Fruit fly (Drosophila melanogaster) whole organism, prepupa: ENCODE measurements around the gene Dus4.

Experiments
- Blimp-1 ChIP-seq: fragments of 200-800 bp; sonication (Bioruptor generic); optimal IDR thresholded peaks from 3 replicates; lab custom pipeline; 2017; ENCODE audit warnings: missing biosample characterization, missing genetic modification characterization, mild to moderate bottlenecking, moderate library complexity, missing genetic modification reagents
- CG10631 ChIP-seq: fragments of 200-800 bp; sonication (Bioruptor generic); optimal IDR thresholded peaks from 2 replicates; lab custom pipeline; 2016; ENCODE audit warnings: missing biosample characterization, missing genetic modification characterization
- CG10669 ChIP-seq: fragments of 200-800 bp; sonication (Bioruptor generic); optimal IDR thresholded peaks from 3 replicates; lab custom pipeline; 2018; ENCODE audit warnings: missing biosample characterization, mild to moderate bottlenecking, missing genetic modification characterization, moderate library complexity
- CG11294 ChIP-seq: fragments of 200-800 bp; sonication (Bioruptor generic); IDR thresholded peaks from 2 replicates; pipeline ENCODE4 v1.3.6; 2022; ENCODE audit warnings: missing biosample characterization, missing genetic modification characterization
- CG11762 ChIP-seq: fragments of 200-800 bp; sonication (Bioruptor generic); optimal IDR thresholded peaks from 3 replicates; lab custom pipeline; 2016; ENCODE audit warnings: missing biosample characterization, missing genetic modification characterization; ENCODE audit not compliant: insufficient read depth
- CG15336 ChIP-seq: fragments of 200-800 bp; sonication (Bioruptor generic); IDR thresholded peaks from 2 replicates; pipeline ENCODE4 v1.3.6; 2022; ENCODE audit warnings: missing biosample characterization, missing genetic modification characterization
- CG1621 ChIP-seq: fragments of 200-800 bp; sonication (Bioruptor generic); optimal IDR thresholded peaks from 3 replicates; lab custom pipeline; 2018; ENCODE audit warnings: missing biosample characterization, mild to moderate bottlenecking, missing genetic modification characterization
- CG16779 ChIP-seq: fragments of 200-800 bp; sonication (Bioruptor generic); optimal IDR thresholded peaks from 3 replicates; lab custom pipeline; 2017; ENCODE audit warnings: missing biosample characterization, mild to moderate bottlenecking, missing genetic modification characterization
- CG3032 ChIP-seq: fragments of 200-800 bp; optimal IDR thresholded peaks from 2 replicates; lab custom pipeline; 2019; ENCODE audit warnings: missing biosample characterization, mild to moderate bottlenecking, missing genetic modification characterization, moderate library complexity
- CG34406 ChIP-seq: fragments of 200-800 bp; sonication (Bioruptor generic); optimal IDR thresholded peaks from 3 replicates; lab custom pipeline; 2016; ENCODE audit warnings: missing biosample characterization, missing genetic modification characterization
- CG3919 ChIP-seq: fragments of 200-800 bp; sonication (Bioruptor generic); optimal IDR thresholded peaks from 3 replicates; lab custom pipeline; 2016; ENCODE audit warnings: missing biosample characterization, missing genetic modification characterization
- CG6163 ChIP-seq: fragments of 200-800 bp; sonication (Bioruptor generic); IDR thresholded peaks from 3 replicates; pipeline ENCODE4 v1.3.6; 2022; ENCODE audit warnings: missing biosample characterization, missing genetic modification characterization
- CG6792 ChIP-seq: fragments of 200-800 bp; sonication (Bioruptor generic); optimal IDR thresholded peaks from 3 replicates; lab custom pipeline; 2016; ENCODE audit warnings: missing biosample characterization, missing genetic modification characterization
- CG6808 ChIP-seq: fragments of 200-800 bp; sonication (Bioruptor generic); optimal IDR thresholded peaks from 3 replicates; lab custom pipeline; 2017; ENCODE audit warnings: missing biosample characterization, missing genetic modification characterization, mild to moderate bottlenecking, moderate library complexity, missing genetic modification reagents
- CG6854 ChIP-seq: fragments of 200-800 bp; sonication (Bioruptor generic); optimal IDR thresholded peaks from 2 replicates; lab custom pipeline; 2017; ENCODE audit warnings: missing biosample characterization, mild to moderate bottlenecking, missing genetic modification characterization
- CG7368 ChIP-seq: fragments of 200-800 bp; sonication (Bioruptor generic); optimal IDR thresholded peaks from 3 replicates; lab custom pipeline; 2016; ENCODE audit warnings: missing biosample characterization, missing genetic modification characterization
- CG8319 ChIP-seq: fragments of 200-800 bp; sonication (Bioruptor generic); optimal IDR thresholded peaks from 3 replicates; lab custom pipeline; 2016; ENCODE audit warnings: missing biosample characterization, missing genetic modification characterization
- CG8632 ChIP-seq: fragments of 200-800 bp; sonication (Bioruptor generic); optimal IDR thresholded peaks from 3 replicates; lab custom pipeline; 2016; ENCODE audit warnings: missing biosample characterization, missing genetic modification characterization
- Eip78C ChIP-seq: fragments of 200-800 bp; sonication (Bioruptor generic); peaks from one replicate; lab custom pipeline; 2016; ENCODE audit warnings: missing biosample characterization, missing genetic modification characterization
- Eip93F ChIP-seq: fragments of 200-800 bp; sonication (Bioruptor generic); optimal IDR thresholded peaks from 2 replicates; lab custom pipeline; 2016; ENCODE audit warnings: missing biosample characterization, mild to moderate bottlenecking, missing genetic modification characterization
- Ets96B ChIP-seq: fragments of 200-800 bp; optimal IDR thresholded peaks from 2 replicates; lab custom pipeline; 2019; ENCODE audit warnings: missing biosample characterization, mild to moderate bottlenecking, missing genetic modification characterization, moderate library complexity
- Gug ChIP-seq: fragments of 200-800 bp; sonication (Bioruptor generic); IDR thresholded peaks from 2 replicates; pipeline ENCODE4 v1.3.6; 2022; ENCODE audit warnings: missing biosample characterization, missing genetic modification characterization
- Hr38 ChIP-seq: sonication (Bioruptor generic); optimal IDR thresholded peaks from 2 replicates; lab custom pipeline; 2016; ENCODE audit warnings: missing biosample characterization, missing genetic modification characterization
- Hr39 ChIP-seq: fragments of 200-800 bp; sonication (Bioruptor generic); optimal IDR thresholded peaks from 2 replicates; lab custom pipeline; 2016; ENCODE audit warnings: missing biosample characterization, missing genetic modification characterization
- Lpt ChIP-seq: fragments of 200-800 bp; sonication (Bioruptor generic); optimal IDR thresholded peaks from 3 replicates; lab custom pipeline; 2016; ENCODE audit warnings: missing biosample characterization, missing genetic modification characterization
- Met ChIP-seq: fragments of 200-800 bp; sonication (Bioruptor generic); optimal IDR thresholded peaks from 3 replicates; lab custom pipeline; 2016; ENCODE audit warnings: missing biosample characterization, missing genetic modification characterization
- OdsH ChIP-seq: fragments of 200-800 bp; sonication (Bioruptor generic); optimal IDR thresholded peaks from 3 replicates; lab custom pipeline; 2016; ENCODE audit warnings: missing biosample characterization, missing genetic modification characterization
- Sox102F ChIP-seq: fragments of 200-800 bp; sonication (Bioruptor generic); optimal IDR thresholded peaks from 2 replicates; lab custom pipeline; 2016; ENCODE audit warnings: missing biosample characterization, mild to moderate bottlenecking, missing genetic modification characterization
- Sox15 ChIP-seq: fragments of 200-800 bp; sonication (Bioruptor generic); optimal IDR thresholded peaks from 3 replicates; lab custom pipeline; 2016; ENCODE audit warnings: missing biosample characterization, missing genetic modification characterization
- dac ChIP-seq: fragments of 200-800 bp; sonication (Bioruptor generic); optimal IDR thresholded peaks from 2 replicates; lab custom pipeline; 2017; ENCODE audit warnings: missing biosample characterization, mild to moderate bottlenecking, missing genetic modification characterization
- eg ChIP-seq: fragments of 200-800 bp; sonication (Bioruptor generic); IDR thresholded peaks from 3 replicates; pipeline ENCODE4 v1.3.6; 2022; ENCODE audit warnings: missing biosample characterization, missing genetic modification characterization
- esn ChIP-seq: fragments of 200-800 bp; sonication (Bioruptor generic); optimal IDR thresholded peaks from 2 replicates; lab custom pipeline; 2016; ENCODE audit warnings: missing biosample characterization, mild to moderate bottlenecking, missing genetic modification characterization, moderate library complexity
- fd59A ChIP-seq: fragments of 200-800 bp; sonication (Bioruptor generic); optimal IDR thresholded peaks from 2 replicates; lab custom pipeline; 2017; ENCODE audit warnings: missing biosample characterization, mild to moderate bottlenecking, missing genetic modification characterization, missing genetic modification reagents
- fd85E ChIP-seq: fragments of 200-800 bp; sonication (Bioruptor generic); optimal IDR thresholded peaks from 3 replicates; lab custom pipeline; 2016; ENCODE audit warnings: missing biosample characterization, missing genetic modification characterization
- fkh ChIP-seq: fragments of 200-800 bp; sonication (Bioruptor generic); optimal IDR thresholded peaks from 3 replicates; lab custom pipeline; 2017; ENCODE audit warnings: missing biosample characterization, mild to moderate bottlenecking, missing genetic modification characterization, moderate library complexity
- lz ChIP-seq: fragments of 200-800 bp; sonication (Bioruptor generic); optimal IDR thresholded peaks from 3 replicates; lab custom pipeline; 2016; ENCODE audit warnings: missing biosample characterization, missing genetic modification characterization
- net ChIP-seq: fragments of 200-800 bp; sonication (Bioruptor generic); optimal IDR thresholded peaks from 3 replicates; lab custom pipeline; 2016; ENCODE audit warnings: missing biosample characterization, missing genetic modification characterization
- salr ChIP-seq, 2 experiments: fragments of 200-800 bp; sonication (Bioruptor generic); optimal IDR thresholded peaks; 3 replicates each; lab custom pipeline; 2016 to 2018; ENCODE audit warnings: missing biosample characterization in 2 of 2, missing genetic modification characterization in 2 of 2, mild to moderate bottlenecking in 1 of 2
- ss ChIP-seq, 2 experiments: fragments of 200-800 bp; sonication (Bioruptor generic); optimal IDR thresholded peaks; 2 replicates in 1 of 2; 3 replicates in 1 of 2; lab custom pipeline; 2017 to 2018; ENCODE audit warnings: mild to moderate bottlenecking in 2 of 2, missing biosample characterization in 2 of 2, missing genetic modification characterization in 2 of 2, moderate library complexity in 1 of 2
- svp ChIP-seq: fragments of 200-800 bp; sonication (Bioruptor generic); peaks from one replicate; lab custom pipeline; 2016; ENCODE audit warnings: missing biosample characterization, missing genetic modification characterization
- topi ChIP-seq: fragments of 200-800 bp; sonication (Bioruptor generic); optimal IDR thresholded peaks from 3 replicates; lab custom pipeline; 2016; ENCODE audit warnings: missing biosample characterization, missing genetic modification characterization

Gene Dus4

DNA sequence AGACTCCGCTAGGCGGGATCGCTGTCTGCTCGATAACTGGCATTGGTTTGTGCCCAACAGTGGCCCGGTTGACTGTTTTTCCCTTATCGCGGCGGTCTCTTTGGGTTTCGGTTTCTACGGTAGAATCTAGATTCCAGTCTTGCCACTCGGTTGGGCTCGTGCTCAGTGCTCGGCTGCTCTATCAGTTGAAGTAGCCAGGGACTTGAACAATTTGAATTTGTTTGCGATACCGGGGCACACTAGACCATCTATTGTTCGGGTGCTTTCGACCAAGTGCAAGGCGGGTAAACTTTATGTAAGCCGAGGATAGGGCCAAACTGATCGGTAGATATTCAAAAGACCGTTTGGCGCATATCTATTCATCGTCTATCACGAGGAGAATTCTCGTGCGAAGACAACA, 43.1 kb downstream of the Dus4 start (continued):
- TF ChIP-seq Hr38: no peak

DNA sequence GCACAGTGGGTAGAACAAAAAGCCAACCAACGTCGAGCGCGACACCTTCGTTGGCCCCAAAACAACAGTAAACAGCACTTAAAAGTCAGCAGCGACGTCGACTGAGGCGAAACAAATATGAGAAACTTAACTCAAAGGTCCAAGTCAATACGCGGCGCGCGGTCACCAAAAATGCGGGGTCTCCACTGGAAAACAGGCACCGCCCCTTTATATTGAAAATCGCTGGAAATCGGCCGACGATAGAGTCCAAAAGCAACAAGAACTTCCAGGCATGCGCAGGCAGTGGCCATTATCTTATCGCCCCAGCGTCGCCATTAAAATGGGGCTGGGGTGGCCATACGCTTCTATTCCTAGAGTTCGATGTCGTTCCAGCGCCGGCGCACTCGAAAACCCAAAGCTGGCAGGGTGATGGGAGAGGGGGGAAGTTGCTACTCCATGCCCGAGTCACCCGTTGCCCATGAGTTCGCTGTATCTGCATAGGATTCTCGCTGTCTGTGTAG, 45.3 kb downstream of the Dus4 start, which contains the start of gene Lim3:
Lim3 (minus strand) TSS at position 51 of the 500 bp plus-strand sequence.
- TF ChIP-seq Eip78C (GFP tag; lab: Kevin White, UChicago): peak; percentile 12
- peak; percentile 81 for TF ChIP-seq CG8319 (GFP tag; lab: Kevin White, UChicago)
- TF ChIP-seq fkh (GFP tag; lab: Kevin White, UChicago): peak; percentile 13
- no peak for TF ChIP-seq CG1621

DNA sequence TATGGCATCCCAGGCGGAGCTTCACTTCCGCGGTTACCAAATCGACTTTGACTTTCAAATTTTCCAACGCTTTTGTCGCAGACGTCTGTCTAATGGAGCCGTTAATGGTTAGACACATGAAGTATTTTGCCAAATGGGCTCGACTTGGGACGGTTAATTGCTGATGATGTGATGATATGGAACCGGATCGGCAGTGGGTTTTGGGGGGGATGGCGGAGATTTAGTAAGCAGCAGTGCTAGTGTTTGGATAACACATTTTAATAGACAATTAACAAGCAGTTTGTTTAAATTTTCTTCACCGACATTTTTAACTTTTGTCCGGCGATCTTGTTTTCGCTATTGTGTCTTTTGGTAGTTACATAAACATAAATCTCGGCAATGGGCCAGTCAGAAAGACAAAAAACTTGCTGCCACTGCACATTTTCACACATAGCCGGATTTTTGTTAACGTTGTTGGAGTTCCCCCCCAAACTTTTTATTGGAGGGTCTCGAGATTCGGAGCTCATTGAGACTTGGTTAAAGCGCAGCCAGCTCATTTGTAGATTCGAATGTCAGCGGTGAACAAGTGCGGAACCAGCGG, 46.6 kb downstream of the Dus4 start, which contains the start of gene amd:
amd (plus strand) TSS at position 530 of the 580 bp plus-strand sequence.
- no peak for TF ChIP-seq CG8632 (GFP tag; lab: Kevin White, UChicago)
- no peak for TF ChIP-seq Sox102F (GFP tag; lab: Kevin White, UChicago)
- TF ChIP-seq Sox15 (GFP tag; lab: Kevin White, UChicago): no peak
- TF ChIP-seq CG16779 (tag; lab: Kevin White, UChicago): no peak
- TF ChIP-seq fd59A: no peak
- no peak for TF ChIP-seq Hr39 (GFP tag; lab: Kevin White, UChicago)

DNA sequence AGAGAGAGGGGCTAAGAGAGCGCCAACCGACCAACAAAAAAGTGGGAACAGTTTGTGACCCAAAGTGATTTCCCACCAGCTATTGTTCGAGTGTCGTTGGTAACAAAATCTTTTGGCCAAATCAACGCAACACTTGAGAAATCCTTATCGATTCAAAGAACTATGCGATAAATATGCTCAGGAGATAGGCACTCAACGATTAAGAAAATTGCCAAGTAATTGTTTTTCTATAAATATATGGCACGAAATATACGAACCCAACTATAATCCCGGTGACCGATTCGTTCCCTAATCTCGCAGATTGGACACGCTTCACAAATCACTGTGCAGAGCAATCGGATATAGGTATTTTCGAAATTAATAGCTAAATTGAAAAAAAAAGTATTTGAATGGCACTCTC, 48.0 kb downstream of the Dus4 start:
- TF ChIP-seq salr (GFP tag; optimal IDR thresholded peaks at IDR 0.05; lab: Kevin White, UChicago) (no peak), dac (no peak), Blimp-1 (GFP tag; lab: Kevin White, UChicago) (no peak), Gug (GFP tag; lab: Robert Waterston, UW) (no peak), Hr39 (GFP tag; lab: Kevin White, UChicago) (no peak), CG3919 (GFP tag; lab: Kevin White, UChicago) (no peak), OdsH (GFP tag; lab: Kevin White, UChicago) (no peak), esn (GFP tag; lab: Kevin White, UChicago) (no peak), CG1621 (no peak), topi (GFP tag; lab: Kevin White, UChicago) (no peak), CG11294 (GFP tag; lab: Robert Waterston, UW) (no peak), CG15336 (GFP tag; lab: Robert Waterston, UW) (no peak), CG8632 (GFP tag; lab: Kevin White, UChicago) (no peak), CG11762 (no peak), Eip93F (GFP tag; lab: Kevin White, UChicago) (no peak), CG3032 (no peak)

DNA sequence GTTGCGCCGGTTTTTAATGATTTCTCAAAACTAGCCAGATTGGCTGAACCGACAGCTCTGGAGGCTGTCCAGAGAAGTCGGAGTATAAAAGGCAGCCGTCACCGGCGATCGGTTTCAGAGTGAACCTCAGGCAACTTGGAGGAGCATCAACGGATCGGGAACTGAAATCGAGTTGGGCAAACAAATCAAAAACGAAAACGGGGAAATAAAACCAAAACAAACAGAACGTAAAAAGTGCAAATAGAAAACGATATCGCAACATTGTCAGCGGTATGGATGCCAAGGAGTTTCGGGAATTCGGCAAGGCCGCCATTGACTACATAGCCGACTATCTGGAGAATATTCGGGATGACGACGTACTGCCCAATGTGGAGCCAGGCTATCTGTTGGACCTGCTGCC, 48.6 kb downstream of the Dus4 start:
- no peak for TF ChIP-seq topi (GFP tag; lab: Kevin White, UChicago)
- peak; percentile 53; the same call in 2 of the 3 replicates for TF ChIP-seq CG6163 (GFP tag; lab: Robert Waterston, UW)
- no peak for TF ChIP-seq CG6854
- no peak for TF ChIP-seq CG6792 (GFP tag; lab: Kevin White, UChicago)
- TF ChIP-seq Eip93F (GFP tag; lab: Kevin White, UChicago): no peak
- TF ChIP-seq Met (GFP tag; lab: Kevin White, UChicago): no peak
- TF ChIP-seq Lpt: peak; percentile 16
- no peak for TF ChIP-seq ss (GFP tag; optimal IDR thresholded peaks at IDR 0.05; lab: Kevin White, UChicago)
- peak; percentile 11 for TF ChIP-seq fkh (GFP tag; lab: Kevin White, UChicago)
- no peak; the same call in 2 of the 3 replicates for TF ChIP-seq eg (GFP tag; lab: Robert Waterston, UW)
- no peak for TF ChIP-seq CG34406 (GFP tag; lab: Kevin White, UChicago)
- no peak for TF ChIP-seq CG10631 (GFP tag; lab: Kevin White, UChicago)
- no peak for TF ChIP-seq net (GFP tag; lab: Kevin White, UChicago)
- peak; percentile 22; the same call in 1 of the 2 replicates for TF ChIP-seq CG15336 (GFP tag; lab: Robert Waterston, UW)
- no peak for TF ChIP-seq Gug (GFP tag; lab: Robert Waterston, UW)
- TF ChIP-seq CG10669 (GFP tag; lab: Kevin White, UChicago): no peak
- TF ChIP-seq dac: no peak
- TF ChIP-seq Sox102F (GFP tag; lab: Kevin White, UChicago): no peak
- TF ChIP-seq salr (GFP tag; optimal IDR thresholded peaks at IDR 0.05; lab: Kevin White, UChicago): no peak
- TF ChIP-seq OdsH (GFP tag; lab: Kevin White, UChicago): no peak
- TF ChIP-seq CG3919 (GFP tag; lab: Kevin White, UChicago): no peak
- TF ChIP-seq Ets96B (tag; lab: Kevin White, UChicago): no peak
- no peak for TF ChIP-seq CG7368 (GFP tag; lab: Kevin White, UChicago)
- no peak for TF ChIP-seq svp (GFP tag; lab: Kevin White, UChicago)
- no peak for TF ChIP-seq lz
- no peak for TF ChIP-seq CG6808
- no peak for TF ChIP-seq CG16779 (tag; lab: Kevin White, UChicago)
- TF ChIP-seq fd85E: no peak
- no peak for TF ChIP-seq Hr38
